Fruit fly (Drosophila melanogaster): ENCODE data around the gene CG44194.

- TF ChIP-seq CG34367 (tag; optimal IDR thresholded peaks at IDR 0.05), result no peak
- no peak for TF ChIP-seq CG15710 (tag; optimal IDR thresholded peaks at IDR 0.05)
- TF ChIP-seq fd96Ca (GFP tag; IDR thresholded peaks at IDR 0.05), result no peak
- no peak for TF ChIP-seq Ets98B (GFP tag; IDR thresholded peaks at IDR 0.05)
- no peak for TF ChIP-seq gl (tag; optimal IDR thresholded peaks at IDR 0.05)
- no peak for TF ChIP-seq CG4496 (GFP tag; IDR thresholded peaks at IDR 0.05)
Measured at dm6 chr3R:13033670-13034069, 36.1 kb upstream of the CG44194 start.
